Worm (Caenorhabditis elegans): ENCODE data around the gene C05D11.5.
A peak's percentile ranks its signal among the peaks of the same experiment; 100 is the strongest.

The C05D11.5 gene

ce11 chrIII:6381584-6382391 is 30.0 kb downstream of the C05D11.5 start, which contains the start of gene znf-622:
TSS of gene znf-622 (plus strand) at chrIII:6381634.
- TF ChIP-seq ztf-23 (GFP tag; IDR thresholded peaks at IDR 0.05), result no peak
- no peak for TF ChIP-seq flt-1 (GFP tag; IDR thresholded peaks at IDR 0.05)
- no peak for TF ChIP-seq tab-1 (GFP tag; IDR thresholded peaks at IDR 0.05)
- no peak for TF ChIP-seq T22C8.4 (GFP tag; IDR thresholded peaks at IDR 0.05)
- no peak for TF ChIP-seq ztf-29 (GFP tag; IDR thresholded peaks at IDR 0.05)
- no peak for TF ChIP-seq ref-1 (GFP tag; conservative IDR thresholded peaks at IDR 0.05)

- TF ChIP-seq med-1 (GFP tag; optimal IDR thresholded peaks at IDR 0.05; ENCODE audit: insufficient read depth) (no peak), flt-1 (GFP tag; IDR thresholded peaks at IDR 0.05) (no peak), ztf-23 (GFP tag; IDR thresholded peaks at IDR 0.05) (no peak), cog-1 (tag; optimal IDR thresholded peaks at IDR 0.05) (no peak), ztf-29 (GFP tag; IDR thresholded peaks at IDR 0.05) (no peak), klf-2 (GFP tag; conservative IDR thresholded peaks at IDR 0.05) (no peak), tab-1 (GFP tag; IDR thresholded peaks at IDR 0.05) (no peak), T22C8.4 (GFP tag; IDR thresholded peaks at IDR 0.05) (no peak), ref-1 (GFP tag; conservative IDR thresholded peaks at IDR 0.05) (no peak)
Measured at ce11 chrIII:6380472-6380871, 31.3 kb downstream of the C05D11.5 start, which contains the start of gene C16A3.5. TSS of gene C16A3.5 (plus strand) at chrIII:6380772.

ce11 chrIII:6379129-6379528 is 32.7 kb downstream of the C05D11.5 start, which contains the start of gene C16A3.6:
TSS of gene C16A3.6 (plus strand) at chrIII:6379212.
- TF ChIP-seq ztf-29 (GFP tag; IDR thresholded peaks at IDR 0.05), result no peak
- TF ChIP-seq flt-1 (GFP tag; IDR thresholded peaks at IDR 0.05), result peak; percentile 63; the same call in 1 of the 2 replicates
- TF ChIP-seq ztf-23 (GFP tag; IDR thresholded peaks at IDR 0.05), result no peak
- no peak for TF ChIP-seq ref-1 (GFP tag; conservative IDR thresholded peaks at IDR 0.05)

ce11 chrIII:6374947-6375415 is 36.8 kb downstream of the C05D11.5 start, which contains the start of the genes rps-13 and nfx-1:
TSS of gene rps-13 (minus strand) at chrIII:6374997.
TSS of gene nfx-1 (plus strand) at chrIII:6375379.
- TF ChIP-seq cog-1 (tag; optimal IDR thresholded peaks at IDR 0.05) (peak; percentile 65), ref-1 (GFP tag; conservative IDR thresholded peaks at IDR 0.05) (no peak), flt-1 (GFP tag; IDR thresholded peaks at IDR 0.05) (peak; percentile 72)

- TF ChIP-seq T22C8.4 (GFP tag; IDR thresholded peaks at IDR 0.05) (no peak), ref-1 (GFP tag; conservative IDR thresholded peaks at IDR 0.05) (no peak), tab-1 (GFP tag; IDR thresholded peaks at IDR 0.05) (no peak), ztf-29 (GFP tag; IDR thresholded peaks at IDR 0.05) (no peak), med-1 (GFP tag; optimal IDR thresholded peaks at IDR 0.05; ENCODE audit: insufficient read depth) (no peak), flt-1 (GFP tag; IDR thresholded peaks at IDR 0.05) (no peak), cog-1 (tag; optimal IDR thresholded peaks at IDR 0.05) (no peak), ztf-23 (GFP tag; IDR thresholded peaks at IDR 0.05) (no peak), klf-2 (GFP tag; conservative IDR thresholded peaks at IDR 0.05) (no peak)
Measured at ce11 chrIII:6373850-6374474, 37.9 kb downstream of the C05D11.5 start.

- TF ChIP-seq ztf-23 (GFP tag; IDR thresholded peaks at IDR 0.05), result no peak
- TF ChIP-seq T22C8.4 (GFP tag; IDR thresholded peaks at IDR 0.05), result no peak
- TF ChIP-seq cog-1 (tag; optimal IDR thresholded peaks at IDR 0.05), result no peak
- TF ChIP-seq flt-1 (GFP tag; IDR thresholded peaks at IDR 0.05), result no peak
- no peak for TF ChIP-seq klf-2 (GFP tag; conservative IDR thresholded peaks at IDR 0.05)
- no peak for TF ChIP-seq ztf-29 (GFP tag; IDR thresholded peaks at IDR 0.05)
- TF ChIP-seq tab-1 (GFP tag; IDR thresholded peaks at IDR 0.05), result no peak
- no peak for TF ChIP-seq med-1 (GFP tag; optimal IDR thresholded peaks at IDR 0.05; ENCODE audit: insufficient read depth)
- TF ChIP-seq ref-1 (GFP tag; conservative IDR thresholded peaks at IDR 0.05), result no peak
Measured at ce11 chrIII:6368524-6368923, 43.3 kb downstream of the C05D11.5 start.

- no peak for TF ChIP-seq T22C8.4 (GFP tag; IDR thresholded peaks at IDR 0.05)
- no peak for TF ChIP-seq klf-2 (GFP tag; conservative IDR thresholded peaks at IDR 0.05)
- TF ChIP-seq ztf-29 (GFP tag; IDR thresholded peaks at IDR 0.05), result no peak
- no peak for TF ChIP-seq med-1 (GFP tag; optimal IDR thresholded peaks at IDR 0.05; ENCODE audit: insufficient read depth)
- no peak for TF ChIP-seq ref-1 (GFP tag; conservative IDR thresholded peaks at IDR 0.05)
- TF ChIP-seq flt-1 (GFP tag; IDR thresholded peaks at IDR 0.05), result no peak
- TF ChIP-seq tab-1 (GFP tag; IDR thresholded peaks at IDR 0.05), result no peak
- TF ChIP-seq cog-1 (tag; optimal IDR thresholded peaks at IDR 0.05), result no peak
- TF ChIP-seq ztf-23 (GFP tag; IDR thresholded peaks at IDR 0.05), result no peak
Measured at ce11 chrIII:6367712-6368111, 44.1 kb downstream of the C05D11.5 start, which contains the start of the genes C56G2.15 and thoc-2. TSS of gene C56G2.15 (minus strand) at chrIII:6367899. TSS of gene thoc-2 (plus strand) at chrIII:6368042.

ce11 chrIII:6364395-6364794 is 47.4 kb downstream of the C05D11.5 start:
- TF ChIP-seq ztf-23 (GFP tag; IDR thresholded peaks at IDR 0.05), result no peak
- TF ChIP-seq cog-1 (tag; optimal IDR thresholded peaks at IDR 0.05), result no peak
- no peak for TF ChIP-seq T22C8.4 (GFP tag; IDR thresholded peaks at IDR 0.05)
- no peak for TF ChIP-seq med-1 (GFP tag; optimal IDR thresholded peaks at IDR 0.05; ENCODE audit: insufficient read depth)
- TF ChIP-seq klf-2 (GFP tag; conservative IDR thresholded peaks at IDR 0.05), result no peak
- TF ChIP-seq ref-1 (GFP tag; conservative IDR thresholded peaks at IDR 0.05), result no peak
- TF ChIP-seq tab-1 (GFP tag; IDR thresholded peaks at IDR 0.05), result no peak
- no peak for TF ChIP-seq flt-1 (GFP tag; IDR thresholded peaks at IDR 0.05)

- TF ChIP-seq ztf-23 (GFP tag; IDR thresholded peaks at IDR 0.05) (no peak), klf-2 (GFP tag; conservative IDR thresholded peaks at IDR 0.05) (no peak), T22C8.4 (GFP tag; IDR thresholded peaks at IDR 0.05) (no peak), med-1 (GFP tag; optimal IDR thresholded peaks at IDR 0.05; ENCODE audit: insufficient read depth) (no peak), flt-1 (GFP tag; IDR thresholded peaks at IDR 0.05) (no peak), ref-1 (GFP tag; conservative IDR thresholded peaks at IDR 0.05) (no peak), ztf-29 (GFP tag; IDR thresholded peaks at IDR 0.05) (no peak), cog-1 (tag; optimal IDR thresholded peaks at IDR 0.05) (no peak), tab-1 (GFP tag; IDR thresholded peaks at IDR 0.05) (no peak)
Measured at ce11 chrIII:6362323-6362922, 49.4 kb downstream of the C05D11.5 start.
